Worm (Caenorhabditis elegans) whole organism, early embryonic: ENCODE measurements around the gene F58G1.7.

Experiments
- aly-1 ChIP-seq: sonication (generic microtip); optimal IDR thresholded peaks from 2 replicates; lab custom pipeline; 2016; ENCODE audit warnings: missing genetic modification characterization, missing compliant biosample characterization
- ama-1 ChIP-seq: fragments of 150-350 bp; optimal IDR thresholded peaks from 2 replicates; lab custom pipeline; 2014
- ceh-13 ChIP-seq: fragments of 200-800 bp; sonication (Bioruptor generic); optimal IDR thresholded peaks from 2 replicates; lab custom pipeline; 2018; ENCODE audit warnings: mild to moderate bottlenecking, missing genetic modification characterization, missing compliant biosample characterization
- ceh-36 ChIP-seq: sonication (generic microtip); optimal IDR thresholded peaks from 2 replicates; lab custom pipeline; 2016; ENCODE audit warnings: missing genetic modification characterization, inconsistent platforms, missing compliant biosample characterization
- ets-7 ChIP-seq: sonication (generic microtip); optimal IDR thresholded peaks from 2 replicates; lab custom pipeline; 2016; ENCODE audit warnings: missing genotype, missing genetic modification characterization, missing compliant biosample characterization
- flt-1 ChIP-seq: fragments of 200-800 bp; sonication (Bioruptor generic); IDR thresholded peaks from 2 replicates; pipeline ENCODE4 v1.3.6; 2022; ENCODE audit warnings: missing genetic modification characterization, missing compliant biosample characterization
- hmbx-1 ChIP-seq: sonication (generic microtip); optimal IDR thresholded peaks from 2 replicates; lab custom pipeline; 2016; ENCODE audit warnings: mild to moderate bottlenecking, missing genetic modification characterization, missing compliant biosample characterization
- hnd-1 ChIP-seq: sonication (generic microtip); optimal IDR thresholded peaks from 2 replicates; lab custom pipeline; 2016; ENCODE audit warnings: missing genetic modification characterization, missing compliant biosample characterization
- pes-1 ChIP-seq: fragments of 200-800 bp; sonication (Bioruptor generic); IDR thresholded peaks from 2 replicates; pipeline ENCODE4 v1.3.6; 2022; ENCODE audit warnings: missing genetic modification reagents, missing genetic modification characterization, missing compliant biosample characterization
- sea-1 ChIP-seq: fragments of 200-800 bp; sonication (Bioruptor generic); conservative IDR thresholded peaks from 2 replicates; pipeline ENCODE4 v1.3.6; 2022; ENCODE audit warnings: missing genetic modification characterization, missing compliant biosample characterization
- tbx-11 ChIP-seq: fragments of 200-800 bp; sonication (Bioruptor generic); IDR thresholded peaks from 2 replicates; pipeline ENCODE4 v1.3.6; 2022; ENCODE audit warnings: missing genetic modification characterization, missing compliant biosample characterization
- tra-4 ChIP-seq: sonication (generic microtip); optimal IDR thresholded peaks from 2 replicates; lab custom pipeline; 2017; ENCODE audit warnings: missing genetic modification characterization, missing compliant biosample characterization

- TF ChIP-seq ceh-13 (GFP tag; lab: Kevin White, UChicago) = no peak
- TF ChIP-seq ama-1 (lab: Kevin White, UChicago) = no peak
- no peak for TF ChIP-seq hnd-1 (tag; lab: Kevin White, UChicago)
- no peak for TF ChIP-seq flt-1 (GFP tag; lab: Robert Waterston, UW)
- TF ChIP-seq ceh-36 (tag; lab: Kevin White, UChicago) = no peak
- no peak for TF ChIP-seq aly-1
- TF ChIP-seq tra-4 = no peak
- no peak for TF ChIP-seq tbx-11 (GFP tag; lab: Robert Waterston, UW)
- no peak for TF ChIP-seq hmbx-1 (tag; lab: Kevin White, UChicago)
- no peak for TF ChIP-seq sea-1
- TF ChIP-seq pes-1 (GFP tag; lab: Robert Waterston, UW) = no peak
- TF ChIP-seq ets-7 (tag; lab: Kevin White, UChicago) = no peak
These were observed 39.3 kb downstream of the F58G1.7 start, which contains the start of gene ddn-2 for ce11 chrII:12908779-12909178.
